Worm (Caenorhabditis elegans) whole organism, L2 larva: Measurements from ENCODE around the gene F18E9.1.

ENCODE experiments used
- C34F6.9 ChIP-seq: fragments of 150-350 bp; optimal IDR thresholded peaks from 2 replicates; lab custom pipeline; 2014; ENCODE audit warnings: missing biosample characterization, missing genetic modification characterization
- F13H6.1 ChIP-seq: sonication (generic microtip); optimal IDR thresholded peaks from 2 replicates; lab custom pipeline; 2016; ENCODE audit warnings: missing genetic modification characterization, missing compliant biosample characterization
- R02D3.7 ChIP-seq: fragments of 150-350 bp; optimal IDR thresholded peaks from 2 replicates; lab custom pipeline; 2014; ENCODE audit warnings: missing biosample characterization, missing genetic modification characterization
- ZK546.5 ChIP-seq: sonication (generic microtip); optimal IDR thresholded peaks from 2 replicates; lab custom pipeline; 2017; ENCODE audit warnings: missing biosample characterization, missing genetic modification characterization
- alr-1 ChIP-seq: fragments of 150-350 bp; optimal IDR thresholded peaks from 2 replicates; lab custom pipeline; 2014; ENCODE audit warnings: missing biosample characterization, missing genetic modification characterization
- ama-1 ChIP-seq: fragments of 150-350 bp; optimal IDR thresholded peaks from 2 replicates; lab custom pipeline; 2018; ENCODE audit warnings: inconsistent platforms
- blmp-1 ChIP-seq: sonication (generic microtip); optimal IDR thresholded peaks from 2 replicates; lab custom pipeline; 2017; ENCODE audit warnings: missing genetic modification characterization, mild to moderate bottlenecking, missing compliant biosample characterization, antibody characterized with exemption, moderate library complexity; ENCODE audit not compliant: insufficient read depth
- ceh-16 ChIP-seq: fragments of 150-350 bp; optimal IDR thresholded peaks from 2 replicates; lab custom pipeline; 2014; ENCODE audit warnings: missing biosample characterization, missing genetic modification characterization
- ceh-82 ChIP-seq: fragments of 150-350 bp; optimal IDR thresholded peaks from 2 replicates; lab custom pipeline; 2014; ENCODE audit warnings: missing biosample characterization, missing genetic modification characterization
- dmd-4 ChIP-seq: sonication (generic microtip); optimal IDR thresholded peaks from 2 replicates; lab custom pipeline; 2017; ENCODE audit warnings: missing biosample characterization, missing genetic modification characterization
- egl-27 ChIP-seq: sonication (generic microtip); optimal IDR thresholded peaks from 3 replicates; lab custom pipeline; 2017; ENCODE audit warnings: missing biosample characterization, missing genetic modification reagents, missing genetic modification characterization
- elt-1 ChIP-seq: fragments of 150-350 bp; optimal IDR thresholded peaks from 2 replicates; lab custom pipeline; 2014; ENCODE audit warnings: missing biosample characterization, missing genetic modification characterization
- elt-3 ChIP-seq: sonication (generic microtip); optimal IDR thresholded peaks from 2 replicates; lab custom pipeline; 2017; ENCODE audit warnings: missing biosample characterization, missing genetic modification characterization
- fos-1 ChIP-seq: fragments of 150-350 bp; optimal IDR thresholded peaks from 2 replicates; lab custom pipeline; 2014; ENCODE audit warnings: missing biosample characterization, missing genetic modification characterization
- lin-11 ChIP-seq: fragments of 150-350 bp; sonication (generic microtip); optimal IDR thresholded peaks from 2 replicates; lab custom pipeline; 2014; ENCODE audit warnings: missing biosample characterization, missing genetic modification characterization, inconsistent platforms, mixed read lengths
- lin-13 ChIP-seq: fragments of 150-350 bp; optimal IDR thresholded peaks from 2 replicates; lab custom pipeline; 2014; ENCODE audit warnings: missing biosample characterization, missing genetic modification reagents, missing genetic modification characterization
- lin-39 ChIP-seq: fragments of 150-350 bp; optimal IDR thresholded peaks from 2 replicates; lab custom pipeline; 2014; ENCODE audit warnings: missing biosample characterization, missing genetic modification reagents, missing genetic modification characterization
- lsy-2 ChIP-seq, 2 experiments: fragments of 150-350 bp in 1 of 2; sonication (generic microtip) in 1 of 2; optimal IDR thresholded peaks; 2 replicates each; lab custom pipeline; 2014 to 2017; ENCODE audit warnings: missing biosample characterization in 2 of 2, missing genetic modification characterization in 2 of 2
- mbf-1 ChIP-seq: sonication (generic microtip); optimal IDR thresholded peaks from 2 replicates; lab custom pipeline; 2017; ENCODE audit warnings: missing biosample characterization, missing genetic modification characterization
- nhr-10 ChIP-seq: sonication (generic microtip); optimal IDR thresholded peaks from 2 replicates; lab custom pipeline; 2017; ENCODE audit warnings: missing biosample characterization, missing genetic modification characterization
- nhr-11 ChIP-seq: fragments of 150-350 bp; optimal IDR thresholded peaks from 2 replicates; lab custom pipeline; 2014; ENCODE audit warnings: missing biosample characterization, missing genetic modification characterization
- nhr-23 ChIP-seq: fragments of 150-350 bp; optimal IDR thresholded peaks from 2 replicates; lab custom pipeline; 2014; ENCODE audit warnings: missing biosample characterization, missing genetic modification reagents, missing genetic modification characterization
- nhr-237 ChIP-seq: fragments of 150-350 bp; optimal IDR thresholded peaks from 2 replicates; lab custom pipeline; 2014; ENCODE audit warnings: missing biosample characterization, missing genetic modification characterization
- nhr-25 ChIP-seq: fragments of 150-350 bp; sonication (generic microtip); optimal IDR thresholded peaks from 3 replicates; lab custom pipeline; 2014; ENCODE audit warnings: missing biosample characterization, missing genetic modification characterization
- nhr-6 ChIP-seq: fragments of 150-350 bp; optimal IDR thresholded peaks from 2 replicates; lab custom pipeline; 2014; ENCODE audit warnings: missing biosample characterization, missing genetic modification characterization
- nhr-77 ChIP-seq: fragments of 150-350 bp; optimal IDR thresholded peaks from 2 replicates; lab custom pipeline; 2014; ENCODE audit warnings: missing biosample characterization, missing genetic modification characterization
- sem-4 ChIP-seq: fragments of 150-350 bp; optimal IDR thresholded peaks from 2 replicates; lab custom pipeline; 2014; ENCODE audit warnings: missing biosample characterization, missing genetic modification reagents, missing genetic modification characterization
- skn-1 ChIP-seq: sonication (generic microtip); optimal IDR thresholded peaks from 2 replicates; lab custom pipeline; 2017; ENCODE audit warnings: missing biosample characterization, missing genetic modification characterization
- sma-9 ChIP-seq, 2 experiments: fragments of 150-350 bp in 1 of 2; sonication (generic microtip) in 1 of 2; optimal IDR thresholded peaks; 2 replicates each; lab custom pipeline; 2014 to 2016; ENCODE audit warnings: missing genetic modification characterization in 2 of 2, mild to moderate bottlenecking in 1 of 2, missing biosample characterization in 1 of 2, missing compliant biosample characterization in 1 of 2, missing genetic modification reagents in 1 of 2, moderate library complexity in 1 of 2
- unc-39 ChIP-seq: fragments of 150-350 bp; optimal IDR thresholded peaks from 2 replicates; lab custom pipeline; 2014; ENCODE audit warnings: missing biosample characterization, missing genetic modification characterization
- unc-62 ChIP-seq: fragments of 150-350 bp; optimal IDR thresholded peaks from 2 replicates; lab custom pipeline; 2014; ENCODE audit warnings: missing biosample characterization, missing genetic modification reagents, missing genetic modification characterization
- ztf-11 ChIP-seq: sonication (generic microtip); optimal IDR thresholded peaks from 2 replicates; lab custom pipeline; 2017; ENCODE audit warnings: missing biosample characterization, missing genetic modification characterization
- ztf-4 ChIP-seq: fragments of 150-350 bp; optimal IDR thresholded peaks from 2 replicates; lab custom pipeline; 2014; ENCODE audit warnings: missing biosample characterization, missing genetic modification characterization

F18E9.1 gene

ce11 chrX:8585837-8586236, 15.5 kb upstream of the F18E9.1 start, which contains the start of gene F18E9.3:
F18E9.3 (plus strand) TSS chrX:8586147.
- TF ChIP-seq ztf-4 (tag; lab: Kevin White, UChicago) = no peak
- TF ChIP-seq ZK546.5 (tag; lab: Kevin White, UChicago) = no peak
- TF ChIP-seq nhr-25 (tag; lab: Kevin White, UChicago) = peak; percentile 51

ce11 chrX:8592881-8593280, 8.5 kb upstream of the F18E9.1 start, which contains the start of gene nlp-7:
nlp-7 (plus strand) TSS chrX:8593181.
- TF ChIP-seq nhr-10 (tag; lab: Kevin White, UChicago) = no peak
- no peak for TF ChIP-seq egl-27 (tag; lab: Kevin White, UChicago)
- no peak for TF ChIP-seq dmd-4 (tag; lab: Kevin White, UChicago)
- no peak for TF ChIP-seq nhr-11
- TF ChIP-seq, all 48 proteins: peak for 0

ce11 chrX:8597647-8598046, 3.7 kb upstream of the F18E9.1 start, which contains the start of gene F18E9.7:
F18E9.7 (minus strand) TSS chrX:8597747.
- TF ChIP-seq unc-39 (tag; lab: Kevin White, UChicago) (no peak), skn-1 (tag; lab: Kevin White, UChicago) (no peak), nhr-6 (tag; lab: Kevin White, UChicago) (no peak), sem-4 (no peak), unc-62 (no peak), sma-9 (GFP tag; optimal IDR thresholded peaks at IDR 0.05; lab: Kevin White, UChicago) (no peak), sma-9 (tag; optimal IDR thresholded peaks at IDR 0.05; lab: Kevin White, UChicago) (no peak), nhr-25 (tag; lab: Kevin White, UChicago) (no peak), F13H6.1 (tag; lab: Kevin White, UChicago) (no peak), C34F6.9 (tag; lab: Kevin White, UChicago) (no peak), ama-1 (no peak), elt-3 (tag; lab: Kevin White, UChicago) (no peak), mbf-1 (tag; lab: Kevin White, UChicago) (no peak), elt-1 (tag; lab: Kevin White, UChicago) (no peak), lsy-2 (tag; optimal IDR thresholded peaks at IDR 0.05; lab: Kevin White, UChicago) (no peak), alr-1 (tag; lab: Kevin White, UChicago) (no peak)
- TF ChIP-seq, all 48 proteins: peak for 0

ce11 chrX:8598491-8598890, 2.8 kb upstream of the F18E9.1 start:
- TF ChIP-seq egl-27 (tag; lab: Kevin White, UChicago) (no peak), ztf-11 (tag; lab: Kevin White, UChicago) (no peak), nhr-10 (tag; lab: Kevin White, UChicago) (no peak), unc-39 (tag; lab: Kevin White, UChicago) (no peak), elt-3 (tag; lab: Kevin White, UChicago) (no peak), ama-1 (no peak), blmp-1 (tag; lab: Kevin White, UChicago) (no peak), nhr-237 (tag; lab: Kevin White, UChicago) (no peak), lin-39 (tag; lab: Kevin White, UChicago) (no peak), R02D3.7 (tag; lab: Kevin White, UChicago) (no peak), nhr-25 (tag; lab: Kevin White, UChicago) (no peak), alr-1 (tag; lab: Kevin White, UChicago) (no peak), F13H6.1 (tag; lab: Kevin White, UChicago) (no peak), ceh-82 (tag; lab: Kevin White, UChicago) (no peak), C34F6.9 (tag; lab: Kevin White, UChicago) (no peak), nhr-23 (tag; lab: Kevin White, UChicago) (no peak)

- TF ChIP-seq nhr-77 (no peak), lin-13 (GFP tag; lab: Kevin White, UChicago) (no peak), fos-1 (tag; lab: Kevin White, UChicago) (no peak), lin-11 (tag; lab: Kevin White, UChicago) (no peak), ceh-16 (tag; lab: Kevin White, UChicago) (no peak)
Measured at ce11 chrX:8599725-8600124, 1.6 kb upstream of the F18E9.1 start.
